Fruit fly (Drosophila melanogaster) whole organism, pupa: ENCODE results near the gene CG2794.

Experiments
- CG10348 ChIP-seq: fragments of 200-800 bp; sonication (Bioruptor generic); IDR thresholded peaks from 2 replicates; pipeline ENCODE4 v1.3.6; 2022; ENCODE audit warnings: missing biosample characterization, missing genetic modification characterization
- CG12605 ChIP-seq: fragments of 200-800 bp; sonication (Bioruptor generic); IDR thresholded peaks from 2 replicates; pipeline ENCODE4 v1.3.6; 2022; ENCODE audit warnings: missing biosample characterization, missing genetic modification characterization
- CG13204 ChIP-seq: fragments of 200-800 bp; sonication (Bioruptor generic); optimal IDR thresholded peaks from 2 replicates; lab custom pipeline; 2018; ENCODE audit warnings: missing biosample characterization, mild to moderate bottlenecking, missing genetic modification characterization, moderate library complexity
- CG14655 ChIP-seq: fragments of 200-800 bp; sonication (Bioruptor generic); optimal IDR thresholded peaks from 3 replicates; lab custom pipeline; 2017; ENCODE audit warnings: mild to moderate bottlenecking, missing biosample characterization, missing genetic modification reagents, missing genetic modification characterization
- CG15710 ChIP-seq: fragments of 200-800 bp; sonication (Bioruptor generic); optimal IDR thresholded peaks from 2 replicates; lab custom pipeline; 2018; ENCODE audit warnings: missing biosample characterization, mild to moderate bottlenecking, missing genetic modification characterization, moderate library complexity
- CG17806 ChIP-seq: fragments of 200-800 bp; sonication (Bioruptor generic); optimal IDR thresholded peaks from 2 replicates; lab custom pipeline; 2018; ENCODE audit warnings: missing biosample characterization, mild to moderate bottlenecking, missing genetic modification characterization, moderate library complexity
- CG32121 ChIP-seq: fragments of 200-800 bp; sonication (Bioruptor generic); IDR thresholded peaks from 2 replicates; pipeline ENCODE4 v1.3.6; 2022; ENCODE audit warnings: missing biosample characterization, missing genetic modification characterization
- CG34367 ChIP-seq: fragments of 200-800 bp; sonication (Bioruptor generic); optimal IDR thresholded peaks from 2 replicates; lab custom pipeline; 2018; ENCODE audit warnings: missing biosample characterization, mild to moderate bottlenecking, missing genetic modification characterization
- CG4496 ChIP-seq: fragments of 200-800 bp; sonication (Bioruptor generic); IDR thresholded peaks from 3 replicates; pipeline ENCODE4 v1.3.6; 2022; ENCODE audit warnings: missing biosample characterization, missing genetic modification characterization
- CG8159 ChIP-seq: fragments of 200-800 bp; sonication (Bioruptor generic); optimal IDR thresholded peaks from 3 replicates; lab custom pipeline; 2018; ENCODE audit warnings: missing biosample characterization, mild to moderate bottlenecking, missing genetic modification characterization, moderate library complexity
- CG8301 ChIP-seq: fragments of 200-800 bp; sonication (Bioruptor generic); optimal IDR thresholded peaks from 2 replicates; lab custom pipeline; 2018; ENCODE audit warnings: missing biosample characterization, mild to moderate bottlenecking, missing genetic modification characterization
- CG9948 ChIP-seq: fragments of 200-800 bp; sonication (Bioruptor generic); optimal IDR thresholded peaks from 2 replicates; lab custom pipeline; 2018; ENCODE audit warnings: missing biosample characterization, mild to moderate bottlenecking, missing genetic modification characterization, moderate library complexity
- D1 ChIP-seq: fragments of 200-800 bp; sonication (Bioruptor generic); optimal IDR thresholded peaks from 2 replicates; lab custom pipeline; 2018; ENCODE audit warnings: missing biosample characterization, mild to moderate bottlenecking, missing genetic modification characterization, moderate library complexity
- EcR ChIP-seq: fragments of 200-800 bp; sonication (Bioruptor generic); optimal IDR thresholded peaks from 3 replicates; lab custom pipeline; 2019; ENCODE audit warnings: missing biosample characterization, missing genetic modification characterization, mild to moderate bottlenecking, moderate library complexity, missing genetic modification reagents
- Ets98B ChIP-seq: fragments of 200-800 bp; sonication (Bioruptor generic); IDR thresholded peaks from 2 replicates; pipeline ENCODE4 v1.3.6; 2022; ENCODE audit warnings: missing biosample characterization, missing genetic modification characterization
- Pif1A ChIP-seq: fragments of 200-800 bp; sonication (Bioruptor generic); optimal IDR thresholded peaks from 3 replicates; lab custom pipeline; 2016; ENCODE audit warnings: missing biosample characterization, missing genetic modification characterization
- Pif1B ChIP-seq: fragments of 200-800 bp; sonication (Bioruptor generic); optimal IDR thresholded peaks from 3 replicates; lab custom pipeline; 2016; ENCODE audit warnings: missing biosample characterization, missing genetic modification characterization
- Snoo ChIP-seq: fragments of 200-800 bp; sonication (Bioruptor generic); optimal IDR thresholded peaks from 3 replicates; lab custom pipeline; 2017; ENCODE audit warnings: missing biosample characterization, mild to moderate bottlenecking, missing genetic modification characterization, inconsistent platforms
- fd96Ca ChIP-seq: fragments of 200-800 bp; sonication (Bioruptor generic); IDR thresholded peaks from 3 replicates; pipeline ENCODE4 v1.3.6; 2022; ENCODE audit warnings: missing biosample characterization, missing genetic modification characterization
- gl ChIP-seq: fragments of 200-800 bp; sonication (Bioruptor generic); optimal IDR thresholded peaks from 2 replicates; lab custom pipeline; 2018; ENCODE audit warnings: missing biosample characterization, mild to moderate bottlenecking, missing genetic modification characterization
- rn ChIP-seq: fragments of 200-800 bp; sonication (Bioruptor generic); IDR thresholded peaks from 2 replicates; pipeline ENCODE4 v1.3.6; 2022; ENCODE audit warnings: missing biosample characterization, missing genetic modification characterization

CG2794 gene

dm6 chr2L:559311-559710, 4.7 kb upstream of the CG2794 start, which contains the start of gene Tspo:
Tspo (plus strand) TSS chr2L:559612.
- TF ChIP-seq D1 (tag; lab: Kevin White, UChicago) (no peak), CG8301 (tag; lab: Kevin White, UChicago) (no peak), CG10348 (GFP tag; lab: Robert Waterston, UW) (no peak), fd96Ca (GFP tag; lab: Robert Waterston, UW) (no peak), CG9948 (tag; lab: Kevin White, UChicago) (no peak), CG4496 (GFP tag; lab: Robert Waterston, UW) (peak; percentile 48; the same call in 1 of the 3 replicates), CG8159 (tag; lab: Kevin White, UChicago) (peak; percentile 6), Ets98B (GFP tag; lab: Robert Waterston, UW) (0 out of 2 replicates have a peak, but pooled peaks have one; percentile 15), CG15710 (tag; lab: Kevin White, UChicago) (no peak)

DNA sequence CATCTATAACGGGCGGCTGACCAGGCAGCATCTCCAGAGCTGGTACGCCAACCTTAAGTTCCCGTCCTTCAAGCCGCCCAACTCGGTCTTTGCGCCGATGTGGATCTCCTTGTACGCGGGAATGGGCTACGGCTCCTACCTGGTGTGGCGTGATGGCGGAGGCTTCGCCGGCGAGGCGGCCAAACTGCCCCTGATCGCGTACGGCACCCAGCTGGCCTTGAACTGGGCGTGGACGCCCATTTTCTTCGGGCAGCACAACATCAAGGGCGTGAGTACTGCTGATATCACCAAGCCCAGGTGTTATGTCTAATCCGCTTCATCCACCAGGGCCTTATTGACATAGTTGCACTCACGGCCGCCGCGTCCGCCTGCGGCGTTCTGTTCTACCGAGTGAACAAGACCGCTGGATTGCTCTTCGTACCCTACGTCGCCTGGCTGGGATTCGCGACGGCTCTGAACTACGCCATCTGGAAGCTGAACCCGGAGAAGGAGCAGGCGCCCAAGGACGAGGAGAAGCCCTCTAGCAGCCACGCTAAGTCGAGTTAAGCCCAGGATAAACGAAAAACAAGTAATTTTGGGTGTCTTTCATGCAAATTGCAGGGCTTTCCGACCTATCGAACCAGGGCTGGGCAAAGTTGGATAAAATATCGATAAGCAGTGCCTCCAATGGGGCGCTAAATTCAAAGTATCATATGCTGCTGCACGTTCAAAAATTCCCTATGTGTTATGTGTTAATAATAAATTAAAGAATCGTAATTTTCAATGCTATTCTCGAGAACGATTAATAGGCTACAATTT, 4.0 kb upstream of the CG2794 start, which contains the start of gene rempA:
rempA (minus strand) TSS at position 541 of the 798 bp plus-strand sequence.
- TF ChIP-seq rn (GFP tag; lab: Robert Waterston, UW) (no peak), CG34367 (no peak), CG15710 (tag; lab: Kevin White, UChicago) (no peak), CG13204 (GFP tag; lab: Kevin White, UChicago) (no peak), gl (tag; lab: Kevin White, UChicago) (no peak), Pif1B (GFP tag; lab: Kevin White, UChicago) (no peak), Pif1A (GFP tag; lab: Kevin White, UChicago) (no peak), Snoo (tag; lab: Kevin White, UChicago) (no peak), CG14655 (GFP tag; lab: Kevin White, UChicago) (no peak), EcR (GFP tag; lab: Kevin White, UChicago) (no peak), CG4496 (GFP tag; lab: Robert Waterston, UW) (no peak)
- TF ChIP-seq, all 21 proteins: peak for 0

DNA sequence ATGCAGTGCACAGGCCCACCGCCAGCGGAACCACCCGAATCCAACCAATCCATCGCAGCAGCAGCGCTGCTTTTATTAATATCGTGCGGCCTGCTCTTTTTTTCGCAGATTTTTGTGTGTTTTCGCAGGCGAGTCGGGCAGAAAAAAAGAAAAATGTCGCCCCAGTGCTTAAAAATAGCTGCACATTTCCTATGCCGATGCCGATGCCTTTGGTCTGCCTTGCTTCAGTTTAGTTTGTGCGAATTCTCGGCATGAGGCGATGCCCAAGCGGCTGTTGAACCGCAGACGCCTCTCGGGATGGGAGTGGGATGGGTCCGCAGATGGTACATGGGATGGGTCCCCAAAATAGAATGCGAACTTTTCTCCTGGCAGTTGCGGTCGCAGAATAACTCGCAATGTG, 649 bp upstream of the CG2794 start:
- peak; percentile 32 for TF ChIP-seq Ets98B (GFP tag; lab: Robert Waterston, UW)
- no peak for TF ChIP-seq CG8159 (tag; lab: Kevin White, UChicago)
- TF ChIP-seq CG14655 (GFP tag; lab: Kevin White, UChicago), result no peak
- TF ChIP-seq CG4496 (GFP tag; lab: Robert Waterston, UW), result peak; percentile 31; the same call in 1 of the 3 replicates
- TF ChIP-seq CG32121 (GFP tag; lab: Robert Waterston, UW), result peak; percentile 51
- peak; percentile 75 for TF ChIP-seq EcR (GFP tag; lab: Kevin White, UChicago)
- no peak; the same call in 1 of the 2 replicates for TF ChIP-seq CG12605 (GFP tag; lab: Robert Waterston, UW)
- TF ChIP-seq fd96Ca (GFP tag; lab: Robert Waterston, UW), result peak; percentile 67; the same call in 2 of the 3 replicates
- no peak for TF ChIP-seq CG17806
- no peak for TF ChIP-seq CG9948 (tag; lab: Kevin White, UChicago)

DNA sequence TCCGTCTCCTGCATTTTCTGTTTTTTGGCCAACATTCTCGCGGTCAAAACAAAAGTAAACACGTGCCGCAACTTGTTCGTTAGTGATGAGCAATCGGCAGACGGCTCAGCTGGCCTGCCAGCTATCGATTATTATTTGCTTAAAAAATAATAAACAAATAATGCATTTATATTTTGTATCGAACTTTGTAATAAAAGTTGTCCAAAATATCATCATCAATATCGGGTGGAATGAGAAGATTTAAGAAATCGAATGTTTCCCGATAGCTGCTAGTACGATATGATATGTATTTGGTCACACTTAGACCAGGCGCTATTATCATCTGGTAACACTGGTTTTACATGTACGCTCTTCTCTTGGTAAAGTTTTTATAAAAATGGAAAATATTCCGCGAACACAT, 4.1 kb downstream of the CG2794 start, which contains the start of the genes Nle and Sf3b1:
Nle (minus strand) TSS at position 92 of the 400 bp plus-strand sequence.
Sf3b1 (plus strand) TSS at position 311 of the 400 bp plus-strand sequence.
- TF ChIP-seq EcR (GFP tag; lab: Kevin White, UChicago), result no peak
- TF ChIP-seq CG15710 (tag; lab: Kevin White, UChicago), result peak; percentile 34
- TF ChIP-seq CG4496 (GFP tag; lab: Robert Waterston, UW), result no peak
- TF ChIP-seq Pif1B (GFP tag; lab: Kevin White, UChicago), result no peak
- peak; percentile 7 for TF ChIP-seq CG17806

DNA sequence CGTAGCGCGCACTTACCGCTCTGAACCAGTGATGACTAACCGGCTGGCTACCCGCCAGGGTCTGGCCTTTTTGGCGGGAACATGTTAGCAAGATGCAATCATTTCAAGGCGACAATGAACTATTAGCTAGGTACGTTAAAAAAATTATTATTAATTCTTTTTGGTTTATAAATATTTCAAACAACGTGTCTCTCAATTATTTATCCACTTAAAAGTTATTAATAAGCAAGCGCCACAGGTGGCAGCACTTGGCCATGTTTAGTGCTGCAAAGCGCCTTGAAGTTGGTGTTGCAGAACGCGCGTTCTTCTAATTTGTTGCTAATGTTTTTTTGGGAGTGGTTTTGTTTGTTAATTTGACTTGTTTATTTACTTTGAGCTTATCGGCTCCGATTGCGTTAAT, 10.3 kb downstream of the CG2794 start, which contains the start of the genes Ipk2 and cold:
Ipk2 (minus strand) TSS at position 39 of the 400 bp plus-strand sequence.
cold (plus strand) TSS at position 66 of the 400 bp plus-strand sequence.
- TF ChIP-seq CG12605 (GFP tag; lab: Robert Waterston, UW) (peak; percentile 66), EcR (GFP tag; lab: Kevin White, UChicago) (no peak), Ets98B (GFP tag; lab: Robert Waterston, UW) (peak; percentile 54), fd96Ca (GFP tag; lab: Robert Waterston, UW) (peak; percentile 72), rn (GFP tag; lab: Robert Waterston, UW) (peak; percentile 37), Pif1A (GFP tag; lab: Kevin White, UChicago) (no peak), CG34367 (peak; percentile 39), CG9948 (tag; lab: Kevin White, UChicago) (peak; percentile 57), CG13204 (GFP tag; lab: Kevin White, UChicago) (no peak), CG4496 (GFP tag; lab: Robert Waterston, UW) (peak; percentile 76; the same call in 2 of the 3 replicates), CG32121 (GFP tag; lab: Robert Waterston, UW) (peak; percentile 65), CG15710 (tag; lab: Kevin White, UChicago) (peak; percentile 74), CG8159 (tag; lab: Kevin White, UChicago) (peak; percentile 73), Snoo (tag; lab: Kevin White, UChicago) (peak; percentile 79), gl (tag; lab: Kevin White, UChicago) (peak; percentile 8), CG14655 (GFP tag; lab: Kevin White, UChicago) (no peak), CG17806 (peak; percentile 51), CG10348 (GFP tag; lab: Robert Waterston, UW) (no peak)
